Worm (Caenorhabditis elegans) whole organism, L1 larva: ENCODE measurements around the gene rmd-1.

ENCODE experiments used
- C04F5.9 ChIP-seq: sonication (generic microtip); optimal IDR thresholded peaks from 2 replicates; lab custom pipeline; 2016; ENCODE audit warnings: missing genetic modification characterization, missing compliant biosample characterization
- C16A3.4 ChIP-seq: fragments of 150-350 bp; optimal IDR thresholded peaks from 2 replicates; lab custom pipeline; 2014; ENCODE audit warnings: missing biosample characterization, missing genetic modification characterization
- F16B12.6 ChIP-seq: fragments of 150-350 bp; optimal IDR thresholded peaks from 2 replicates; lab custom pipeline; 2014; ENCODE audit warnings: missing biosample characterization, missing genetic modification characterization
- alr-1 ChIP-seq: fragments of 200-800 bp; sonication (Bioruptor generic); optimal IDR thresholded peaks from 2 replicates; lab custom pipeline; 2018; ENCODE audit warnings: borderline replicate concordance, mild to moderate bottlenecking, missing genetic modification characterization, missing compliant biosample characterization
- ama-1 ChIP-seq: fragments of 150-350 bp; optimal IDR thresholded peaks from 2 replicates; lab custom pipeline; 2014
- ceh-63 ChIP-seq: fragments of 200-800 bp; sonication (Bioruptor generic); optimal IDR thresholded peaks from 2 replicates; lab custom pipeline; 2018; ENCODE audit warnings: mild to moderate bottlenecking, missing genetic modification characterization, missing compliant biosample characterization
- dsc-1 ChIP-seq: sonication (generic microtip); optimal IDR thresholded peaks from 2 replicates; lab custom pipeline; 2016; ENCODE audit warnings: mild to moderate bottlenecking, missing genetic modification characterization, missing compliant biosample characterization
- efl-1 ChIP-seq, 4 experiments: fragments of 150-350 bp; optimal IDR thresholded peaks in 3 of 4; peaks in 1 of 4; 1 replicate in 1 of 4; 2 replicates in 3 of 4; lab custom pipeline; 2014; ENCODE audit warnings: missing biosample characterization in 2 of 4, missing genetic modification characterization in 2 of 4, missing genetic modification reagents in 2 of 4
- efl-3 ChIP-seq: fragments of 200-800 bp; sonication (Bioruptor generic); optimal IDR thresholded peaks from 2 replicates; lab custom pipeline; 2018; ENCODE audit warnings: mild to moderate bottlenecking, missing genetic modification characterization, missing compliant biosample characterization
- egl-13 ChIP-seq: sonication (generic microtip); optimal IDR thresholded peaks from 2 replicates; lab custom pipeline; 2016; ENCODE audit warnings: missing genotype, missing genetic modification reagents, missing genetic modification characterization, missing compliant biosample characterization
- elt-2 ChIP-seq: sonication (generic microtip); optimal IDR thresholded peaks from 2 replicates; lab custom pipeline; 2016; ENCODE audit warnings: missing genetic modification characterization, mild to moderate bottlenecking, inconsistent platforms, missing compliant biosample characterization, missing genetic modification reagents
- fkh-10 ChIP-seq: sonication (generic microtip); optimal IDR thresholded peaks from 2 replicates; lab custom pipeline; 2017; ENCODE audit warnings: missing biosample characterization, missing genetic modification reagents, missing genetic modification characterization
- fkh-8 ChIP-seq: sonication (generic microtip); optimal IDR thresholded peaks from 2 replicates; lab custom pipeline; 2016; ENCODE audit warnings: mild to moderate bottlenecking, missing genetic modification characterization, missing compliant biosample characterization
- fos-1 ChIP-seq: fragments of 150-350 bp; optimal IDR thresholded peaks from 2 replicates; lab custom pipeline; 2014; ENCODE audit warnings: missing biosample characterization, missing genetic modification characterization
- hlh-4 ChIP-seq: sonication (generic microtip); optimal IDR thresholded peaks from 2 replicates; lab custom pipeline; 2016; ENCODE audit warnings: mild to moderate bottlenecking, missing genetic modification characterization, missing compliant biosample characterization
- isw-1 ChIP-seq: fragments of 200-800 bp; sonication (Bioruptor generic); IDR thresholded peaks from 2 replicates; pipeline ENCODE4 v1.3.6; 2022; ENCODE audit warnings: missing genetic modification characterization, missing compliant biosample characterization
- jun-1 ChIP-seq: fragments of 150-350 bp; optimal IDR thresholded peaks from 2 replicates; lab custom pipeline; 2014; ENCODE audit warnings: missing biosample characterization, missing genetic modification reagents, missing genetic modification characterization
- lin-14 ChIP-seq: fragments of 200-800 bp; sonication (Bioruptor generic); optimal IDR thresholded peaks from 2 replicates; lab custom pipeline; 2018; ENCODE audit warnings: mild to moderate bottlenecking, missing genetic modification characterization, moderate library complexity, missing compliant biosample characterization
- lin-35 ChIP-seq, 2 experiments: fragments of 150-350 bp; optimal IDR thresholded peaks; 2 replicates each; lab custom pipeline; 2014; ENCODE audit warnings: missing biosample characterization in 2 of 2, missing genetic modification characterization in 2 of 2, missing genetic modification reagents in 2 of 2
- lin-39 ChIP-seq: fragments of 150-350 bp; optimal IDR thresholded peaks from 2 replicates; lab custom pipeline; 2014; ENCODE audit warnings: missing biosample characterization, missing genetic modification reagents, missing genetic modification characterization
- lir-3 ChIP-seq: sonication (generic microtip); optimal IDR thresholded peaks from 2 replicates; lab custom pipeline; 2016; ENCODE audit warnings: mild to moderate bottlenecking, missing genetic modification characterization, moderate library complexity, missing compliant biosample characterization; ENCODE audit not compliant: poor library complexity
- lsy-2 ChIP-seq, 2 experiments: fragments of 150-350 bp; optimal IDR thresholded peaks; 2 replicates each; lab custom pipeline; 2014; ENCODE audit warnings: missing biosample characterization in 2 of 2, missing genetic modification characterization in 2 of 2
- nhr-12 ChIP-seq: sonication (generic microtip); optimal IDR thresholded peaks from 2 replicates; lab custom pipeline; 2017; ENCODE audit warnings: missing biosample characterization, missing genetic modification characterization
- nhr-20 ChIP-seq: sonication (generic microtip); optimal IDR thresholded peaks from 2 replicates; lab custom pipeline; 2016; ENCODE audit warnings: mild to moderate bottlenecking, missing genetic modification characterization, missing compliant biosample characterization
- nhr-28 ChIP-seq: fragments of 150-350 bp; optimal IDR thresholded peaks from 2 replicates; lab custom pipeline; 2014; ENCODE audit warnings: missing biosample characterization, missing genetic modification characterization
- nhr-71 ChIP-seq: sonication (generic microtip); optimal IDR thresholded peaks from 2 replicates; lab custom pipeline; 2016; ENCODE audit warnings: mild to moderate bottlenecking, missing genetic modification characterization, moderate library complexity, missing compliant biosample characterization
- nhr-77 ChIP-seq: fragments of 150-350 bp; optimal IDR thresholded peaks from 2 replicates; lab custom pipeline; 2014; ENCODE audit warnings: missing biosample characterization, missing genetic modification characterization
- nhr-85 ChIP-seq: sonication (generic microtip); peaks from one replicate; lab custom pipeline; 2016; ENCODE audit warnings: missing genetic modification characterization, inconsistent platforms, missing compliant biosample characterization
- pag-3 ChIP-seq: sonication (generic microtip); optimal IDR thresholded peaks from 2 replicates; lab custom pipeline; 2017; ENCODE audit warnings: missing genetic modification characterization, mild to moderate bottlenecking, missing compliant biosample characterization, antibody characterized with exemption, borderline replicate concordance; ENCODE audit not compliant: insufficient read depth
- pax-3 ChIP-seq: fragments of 200-800 bp; sonication (Bioruptor generic); optimal IDR thresholded peaks from 2 replicates; lab custom pipeline; 2018; ENCODE audit warnings: mild to moderate bottlenecking, missing genetic modification characterization, moderate library complexity, missing compliant biosample characterization
- rnt-1 ChIP-seq: sonication (generic microtip); optimal IDR thresholded peaks from 2 replicates; lab custom pipeline; 2016; ENCODE audit warnings: mild to moderate bottlenecking, missing genetic modification characterization, moderate library complexity, missing compliant biosample characterization
- snu-23 ChIP-seq: sonication (generic microtip); optimal IDR thresholded peaks from 2 replicates; lab custom pipeline; 2016; ENCODE audit warnings: missing genetic modification characterization, missing compliant biosample characterization
- sptf-1 ChIP-seq: fragments of 150-350 bp; optimal IDR thresholded peaks from 2 replicates; lab custom pipeline; 2014; ENCODE audit warnings: missing biosample characterization, missing genetic modification characterization
- sup-37 ChIP-seq: fragments of 200-800 bp; sonication (Bioruptor generic); optimal IDR thresholded peaks from 2 replicates; lab custom pipeline; 2018; ENCODE audit warnings: mild to moderate bottlenecking, missing genetic modification characterization, missing compliant biosample characterization
- swsn-7 ChIP-seq: sonication (generic microtip); optimal IDR thresholded peaks from 2 replicates; lab custom pipeline; 2016; ENCODE audit warnings: missing genetic modification characterization, missing compliant biosample characterization
- unc-62 ChIP-seq: fragments of 150-350 bp; optimal IDR thresholded peaks from 2 replicates; lab custom pipeline; 2014; ENCODE audit warnings: missing biosample characterization, missing genetic modification reagents, missing genetic modification characterization
- unc-86 ChIP-seq: sonication (generic microtip); optimal IDR thresholded peaks from 2 replicates; lab custom pipeline; 2016; ENCODE audit warnings: missing genetic modification characterization, missing compliant biosample characterization
- unc-98 ChIP-seq: fragments of 200-800 bp; sonication (Bioruptor generic); IDR thresholded peaks from 2 replicates; pipeline ENCODE4 v1.3.6; 2022; ENCODE audit warnings: missing genetic modification characterization, missing compliant biosample characterization
- vab-15 ChIP-seq: sonication (generic microtip); optimal IDR thresholded peaks from 2 replicates; lab custom pipeline; 2017; ENCODE audit warnings: missing genotype, mild to moderate bottlenecking, missing genetic modification characterization, missing compliant biosample characterization
- ztf-11 ChIP-seq, 2 experiments: sonication (generic microtip); optimal IDR thresholded peaks; 2 replicates each; lab custom pipeline; 2016 to 2017; ENCODE audit warnings: missing genetic modification characterization in 2 of 2, missing biosample characterization in 1 of 2, missing compliant biosample characterization in 1 of 2

Gene rmd-1

DNA sequence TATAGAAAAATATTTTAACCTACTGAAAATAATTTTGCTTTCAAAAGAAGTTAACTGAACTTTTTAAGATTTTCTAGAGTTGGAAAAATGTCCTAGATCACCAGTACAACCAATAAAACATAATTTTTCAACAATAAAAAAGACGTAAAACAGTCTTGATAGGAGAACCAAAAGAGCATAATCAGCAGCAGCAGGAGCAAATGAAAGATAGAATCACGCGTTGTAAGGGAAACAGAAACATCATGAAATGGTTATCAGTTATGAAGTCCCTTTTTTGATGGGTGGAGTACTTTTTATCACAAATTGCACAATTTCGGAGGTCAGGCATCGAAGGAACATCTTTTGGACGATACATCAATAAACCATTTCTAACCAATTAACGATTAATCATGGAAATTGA is 36.9 kb upstream of the rmd-1 start (continued):
- TF ChIP-seq lin-14 (GFP tag; lab: Kevin White, UChicago), result no peak
- TF ChIP-seq, all 84 proteins: peak for 6

DNA sequence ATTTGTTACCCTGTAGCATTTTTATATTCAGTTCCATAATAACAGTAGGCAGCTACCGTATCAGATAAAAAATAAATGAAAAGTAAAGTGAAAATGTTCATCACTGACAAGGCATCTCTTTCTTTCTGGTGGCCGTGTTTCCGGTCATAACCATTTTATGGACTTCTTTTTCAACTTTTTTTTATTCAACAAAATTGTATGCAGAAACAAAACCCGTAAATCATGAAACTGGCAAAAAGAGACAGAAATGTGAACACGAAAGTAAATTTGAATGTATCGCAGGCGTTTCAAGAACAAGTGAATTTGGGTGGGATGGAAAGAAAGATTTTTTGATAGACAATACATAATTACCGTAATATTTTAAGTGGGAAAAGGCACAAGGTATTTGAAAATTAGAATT is 33.8 kb upstream of the rmd-1 start, which contains the start of gene clec-162:
Gene clec-162, minus strand, starts transcription at position 101 of the 400 bp plus-strand sequence.
- TF ChIP-seq sup-37 (no peak), unc-62 (GFP tag; lab: Kevin White, UChicago) (no peak), fkh-10 (GFP tag; lab: Kevin White, UChicago) (no peak), alr-1 (no peak), nhr-12 (tag; lab: Kevin White, UChicago) (no peak), C04F5.9 (tag; lab: Kevin White, UChicago) (no peak)

DNA sequence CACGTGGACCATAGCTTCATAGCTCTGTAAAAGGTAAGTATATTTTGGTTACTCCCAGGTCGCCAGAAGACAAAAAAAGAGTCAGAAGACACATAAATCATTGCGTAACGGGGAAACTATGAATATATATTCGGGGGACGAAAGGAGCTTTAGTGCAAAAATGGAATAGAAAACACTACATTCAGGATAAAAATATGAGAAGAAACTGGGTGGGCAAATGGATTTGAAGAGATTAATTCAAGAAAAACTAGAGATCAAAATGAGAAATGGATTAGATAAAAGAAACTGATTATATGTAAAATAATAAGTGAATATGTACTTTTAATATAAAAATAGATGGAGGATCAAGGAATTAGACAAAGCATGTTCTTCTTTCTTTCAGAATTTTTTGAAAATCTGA is 31.5 kb upstream of the rmd-1 start, which contains the start of gene C07A9.12:
Gene C07A9.12, minus strand, starts transcription at position 101 of the 400 bp plus-strand sequence.
- peak; percentile 3 for TF ChIP-seq dsc-1
- TF ChIP-seq isw-1, result no peak
- no peak for TF ChIP-seq elt-2 (tag; lab: Kevin White, UChicago)
- TF ChIP-seq, all 84 proteins: peak for 1

- peak; percentile 53 for TF ChIP-seq dsc-1
- TF ChIP-seq nhr-77 (tag; lab: Kevin White, UChicago), result no peak
- TF ChIP-seq efl-1 (optimal IDR thresholded peaks at IDR 0.05; lab: Kevin White, UChicago), result no peak
- TF ChIP-seq efl-1 (GFP tag; optimal IDR thresholded peaks at IDR 0.05 in 1 of 2; lab: Kevin White, UChicago), result peak in 1 of 2 experiments; percentile 42
- TF ChIP-seq, all 84 proteins: peak for 2
Measured at ce11 chrIII:9730407-9730806, 28.5 kb upstream of the rmd-1 start.

DNA sequence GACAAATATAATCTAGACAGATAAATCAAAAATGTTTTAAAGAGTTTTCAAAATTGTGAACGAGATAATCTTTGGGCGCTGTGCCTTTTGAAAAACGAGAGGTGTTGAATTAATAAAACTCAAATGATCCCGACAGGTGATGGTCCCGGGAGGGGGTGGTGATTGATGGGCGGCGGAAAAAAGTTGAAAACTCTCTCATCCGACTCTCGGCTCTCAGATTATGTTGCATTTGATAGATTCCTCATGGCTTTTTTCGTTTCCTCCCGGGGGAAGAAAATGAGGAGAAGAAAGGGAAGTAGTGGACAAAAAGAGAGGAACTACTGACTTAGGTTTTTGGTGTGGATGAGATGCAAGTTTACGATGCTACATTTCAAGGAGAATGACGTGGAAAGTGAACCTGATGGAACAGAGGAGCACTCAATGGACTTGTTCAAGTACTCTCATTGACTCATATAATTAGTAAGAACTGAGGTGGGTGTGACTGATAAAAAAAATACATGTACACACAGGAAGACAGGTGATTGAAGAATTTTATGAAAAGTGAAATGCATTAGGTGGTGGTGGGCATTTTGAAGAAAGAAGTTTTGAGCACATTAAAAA is 27.5 kb upstream of the rmd-1 start:
- TF ChIP-seq swsn-7 (tag; lab: Kevin White, UChicago), result peak; percentile 24
- no peak for TF ChIP-seq efl-3 (GFP tag; lab: Kevin White, UChicago)
- TF ChIP-seq elt-2 (tag; lab: Kevin White, UChicago), result no peak
- TF ChIP-seq pax-3 (tag; lab: Kevin White, UChicago), result no peak
- TF ChIP-seq pag-3, result no peak
- TF ChIP-seq hlh-4, result no peak
- TF ChIP-seq nhr-20 (tag; lab: Kevin White, UChicago), result peak; percentile 20
- no peak for TF ChIP-seq fkh-8
- TF ChIP-seq nhr-28 (tag; lab: Kevin White, UChicago), result no peak
- peak; percentile 19 for TF ChIP-seq snu-23
- TF ChIP-seq egl-13, result no peak
- no peak for TF ChIP-seq jun-1 (tag; lab: Kevin White, UChicago)
- no peak for TF ChIP-seq ama-1 (lab: Kevin White, UChicago)
- peak; percentile 74 for TF ChIP-seq rnt-1 (tag; lab: Kevin White, UChicago)
- TF ChIP-seq dsc-1, result peak; percentile 75
- TF ChIP-seq nhr-71 (tag; lab: Kevin White, UChicago), result peak; percentile 60
- no peak for TF ChIP-seq F16B12.6
- peak; percentile 9 for TF ChIP-seq nhr-85
- TF ChIP-seq lin-35 (GFP tag; optimal IDR thresholded peaks at IDR 0.05; lab: Kevin White, UChicago), result no peak
- TF ChIP-seq lin-14 (GFP tag; lab: Kevin White, UChicago), result peak; percentile 90
- TF ChIP-seq fos-1 (tag; lab: Kevin White, UChicago), result no peak
- no peak for TF ChIP-seq unc-98 (GFP tag; lab: Robert Waterston, UW)
- no peak for TF ChIP-seq ceh-63 (GFP tag; lab: Kevin White, UChicago)
- TF ChIP-seq vab-15 (tag; lab: Kevin White, UChicago), result no peak
- TF ChIP-seq sptf-1, result no peak
- no peak for TF ChIP-seq C16A3.4 (tag; lab: Kevin White, UChicago)
- TF ChIP-seq ztf-11 (tag; optimal IDR thresholded peaks at IDR 0.05; lab: Kevin White, UChicago), result no peak
- peak; percentile 51 for TF ChIP-seq lin-39 (tag; lab: Kevin White, UChicago)
- TF ChIP-seq lsy-2 (tag; optimal IDR thresholded peaks at IDR 0.05; lab: Kevin White, UChicago), result peak; percentile 1 to 7
- no peak for TF ChIP-seq unc-86 (tag; lab: Kevin White, UChicago)
- no peak for TF ChIP-seq alr-1
- TF ChIP-seq lir-3 (tag; lab: Kevin White, UChicago), result no peak
- TF ChIP-seq efl-1 (optimal IDR thresholded peaks at IDR 0.05; lab: Kevin White, UChicago), result no peak
- TF ChIP-seq efl-1 (GFP tag; optimal IDR thresholded peaks at IDR 0.05 in 1 of 2; lab: Kevin White, UChicago), result peak in 1 of 2 experiments; percentile 3
